Fruit fly (Drosophila melanogaster) whole organism, embryonic: ENCODE data around the gene scrib.

ENCODE experiments used
- Asciz ChIP-seq: fragments of 200-800 bp; sonication (Bioruptor generic); optimal IDR thresholded peaks from 2 replicates; lab custom pipeline; 2017; ENCODE audit warnings: missing biosample characterization, mild to moderate bottlenecking, missing genetic modification characterization, missing genetic modification reagents
- CG10147 ChIP-seq: fragments of 200-800 bp; sonication (Bioruptor generic); optimal IDR thresholded peaks from 2 replicates; lab custom pipeline; 2019; ENCODE audit warnings: missing biosample characterization, mild to moderate bottlenecking, missing genetic modification characterization, moderate library complexity
- CG10431 ChIP-seq: fragments of 200-800 bp; sonication (Bioruptor generic); optimal IDR thresholded peaks from 3 replicates; lab custom pipeline; 2018; ENCODE audit warnings: missing biosample characterization, mild to moderate bottlenecking, missing genetic modification characterization
- CG12071 ChIP-seq: fragments of 200-800 bp; sonication (Bioruptor generic); optimal IDR thresholded peaks from 3 replicates; lab custom pipeline; 2018; ENCODE audit warnings: missing biosample characterization, mild to moderate bottlenecking, missing genetic modification characterization
- CG13123 ChIP-seq: fragments of 200-800 bp; sonication (Bioruptor generic); optimal IDR thresholded peaks from 2 replicates; lab custom pipeline; 2016; ENCODE audit warnings: missing biosample characterization, missing genetic modification characterization
- CG13894 ChIP-seq: fragments of 200-800 bp; sonication (Bioruptor generic); optimal IDR thresholded peaks from 3 replicates; lab custom pipeline; 2018; ENCODE audit warnings: missing biosample characterization, mild to moderate bottlenecking, missing genetic modification characterization, moderate library complexity
- CG14667 ChIP-seq: fragments of 200-800 bp; sonication (Bioruptor generic); IDR thresholded peaks from 2 replicates; pipeline ENCODE4 v1.3.6; 2022; ENCODE audit warnings: missing biosample characterization, missing genetic modification characterization
- CG15514 ChIP-seq: fragments of 200-800 bp; sonication (Bioruptor generic); optimal IDR thresholded peaks from 3 replicates; lab custom pipeline; 2017; ENCODE audit warnings: missing biosample characterization, missing genetic modification characterization, mild to moderate bottlenecking, moderate library complexity, missing genetic modification reagents
- CG15696 ChIP-seq: fragments of 200-800 bp; sonication (Bioruptor generic); optimal IDR thresholded peaks from 2 replicates; lab custom pipeline; 2019; ENCODE audit warnings: missing biosample characterization, mild to moderate bottlenecking, missing genetic modification characterization, moderate library complexity
- CG17328 ChIP-seq: fragments of 200-800 bp; sonication (Bioruptor generic); IDR thresholded peaks from 2 replicates; pipeline ENCODE4 v1.3.6; 2022; ENCODE audit warnings: missing biosample characterization, missing genetic modification characterization
- CG17829 ChIP-seq: fragments of 200-800 bp; optimal IDR thresholded peaks from 2 replicates; lab custom pipeline; 2019; ENCODE audit warnings: missing biosample characterization, mild to moderate bottlenecking, missing genetic modification characterization, moderate library complexity
- CG18262 ChIP-seq: fragments of 200-800 bp; optimal IDR thresholded peaks from 3 replicates; lab custom pipeline; 2019; ENCODE audit warnings: missing biosample characterization, mild to moderate bottlenecking, missing genetic modification characterization, moderate library complexity
- CG33213 ChIP-seq: fragments of 200-800 bp; sonication (Bioruptor generic); optimal IDR thresholded peaks from 3 replicates; lab custom pipeline; 2016; ENCODE audit warnings: missing biosample characterization, missing genetic modification characterization
- CG34376 ChIP-seq: fragments of 200-800 bp; sonication (Bioruptor generic); optimal IDR thresholded peaks from 2 replicates; lab custom pipeline; 2018; ENCODE audit warnings: missing biosample characterization, mild to moderate bottlenecking, missing genetic modification characterization
- CG3726 ChIP-seq: fragments of 200-800 bp; sonication (Bioruptor generic); IDR thresholded peaks from 3 replicates; pipeline ENCODE4, ENCODE4 v1.3.6; 2022; ENCODE audit warnings: missing biosample characterization, missing genetic modification characterization
- CG3995 ChIP-seq: fragments of 200-800 bp; sonication (Bioruptor generic); optimal IDR thresholded peaks from 3 replicates; lab custom pipeline; 2016; ENCODE audit warnings: missing biosample characterization, missing genetic modification characterization
- CG4282 ChIP-seq: fragments of 200-800 bp; sonication (Bioruptor generic); optimal IDR thresholded peaks from 2 replicates; lab custom pipeline; 2016; ENCODE audit warnings: missing biosample characterization, missing genetic modification characterization
- CG4404 ChIP-seq: fragments of 200-800 bp; sonication (Bioruptor generic); IDR thresholded peaks from 2 replicates; pipeline ENCODE4 v1.3.6; 2022; ENCODE audit warnings: missing biosample characterization, missing genetic modification characterization
- CG6689 ChIP-seq: fragments of 200-800 bp; sonication (Bioruptor generic); IDR thresholded peaks from 2 replicates; pipeline ENCODE4 v1.3.6; 2022; ENCODE audit warnings: missing biosample characterization, missing genetic modification characterization
- CG6813 ChIP-seq: fragments of 200-800 bp; sonication (Bioruptor generic); optimal IDR thresholded peaks from 2 replicates; lab custom pipeline; 2017; ENCODE audit warnings: missing biosample characterization, missing genetic modification characterization, mild to moderate bottlenecking, moderate library complexity, missing genetic modification reagents
- CG7987 ChIP-seq: fragments of 200-800 bp; sonication (Bioruptor generic); optimal IDR thresholded peaks from 2 replicates; lab custom pipeline; 2018; ENCODE audit warnings: missing biosample characterization, mild to moderate bottlenecking, missing genetic modification characterization, moderate library complexity
- CG8924 ChIP-seq: fragments of 200-800 bp; optimal IDR thresholded peaks from 3 replicates; lab custom pipeline; 2019; ENCODE audit warnings: missing biosample characterization, mild to moderate bottlenecking, missing genetic modification characterization, moderate library complexity
- CG9215 ChIP-seq: fragments of 200-800 bp; sonication (Bioruptor generic); IDR thresholded peaks from 2 replicates; pipeline ENCODE4 v1.3.6; 2022; ENCODE audit warnings: missing biosample characterization, missing genetic modification characterization
- D ChIP-seq, 2 experiments: fragments of 200-800 bp in 1 of 2; fragments of >200 bp in 1 of 2; sonication (Bioruptor generic) in 1 of 2; optimal IDR thresholded peaks; 2 replicates in 1 of 2; 3 replicates in 1 of 2; lab custom pipeline; 2017; ENCODE audit warnings: mild to moderate bottlenecking in 1 of 2, missing biosample characterization in 1 of 2, missing genetic modification characterization in 1 of 2, missing genetic modification reagents in 1 of 2
- Dek ChIP-seq: fragments of 200-800 bp; sonication (Bioruptor generic); optimal IDR thresholded peaks from 3 replicates; lab custom pipeline; 2019; ENCODE audit warnings: missing biosample characterization, mild to moderate bottlenecking, missing genetic modification characterization, moderate library complexity
- HmgZ ChIP-seq: fragments of 200-800 bp; sonication (Bioruptor generic); optimal IDR thresholded peaks from 2 replicates; lab custom pipeline; 2018; ENCODE audit warnings: missing biosample characterization, mild to moderate bottlenecking, missing genetic modification characterization
- Jarid2 ChIP-seq: fragments of 200-800 bp; sonication (Bioruptor generic); optimal IDR thresholded peaks from 3 replicates; lab custom pipeline; 2017; ENCODE audit warnings: mild to moderate bottlenecking, missing biosample characterization, missing genetic modification reagents, missing genetic modification characterization
- MBD-R2 ChIP-seq: fragments of 200-800 bp; sonication (Bioruptor generic); IDR thresholded peaks from 2 replicates; pipeline ENCODE4 v1.3.6; 2022; ENCODE audit warnings: missing biosample characterization, missing genetic modification characterization
- Neu2 ChIP-seq: fragments of 200-800 bp; sonication (Bioruptor generic); optimal IDR thresholded peaks from 3 replicates; lab custom pipeline; 2016; ENCODE audit warnings: missing biosample characterization, missing genetic modification characterization, borderline replicate concordance
- Ravus ChIP-seq: fragments of 200-800 bp; sonication (Bioruptor generic); IDR thresholded peaks from 2 replicates; pipeline ENCODE4 v1.3.6; 2022; ENCODE audit warnings: missing biosample characterization, missing genetic modification characterization
- Rfx ChIP-seq: fragments of 200-800 bp; sonication (Bioruptor generic); IDR thresholded peaks from 2 replicates; pipeline ENCODE4 v1.3.6; 2022; ENCODE audit warnings: missing biosample characterization, missing genetic modification characterization
- Stat92E ChIP-seq, 3 experiments: fragments of >200 bp in 2 of 3; fragments of 200-800 bp in 1 of 3; sonication (Bioruptor generic) in 1 of 3; optimal IDR thresholded peaks; 2 replicates each; lab custom pipeline; 2017 to 2019; ENCODE audit warnings: missing biosample characterization in 3 of 3, missing genetic modification characterization in 3 of 3, mild to moderate bottlenecking in 1 of 3, moderate library complexity in 1 of 3
- YL-1 ChIP-seq: fragments of 200-800 bp; sonication (Bioruptor generic); optimal IDR thresholded peaks from 3 replicates; lab custom pipeline; 2017; ENCODE audit warnings: missing biosample characterization, mild to moderate bottlenecking, missing genetic modification characterization
- ab ChIP-seq: fragments of 200-800 bp; sonication (Bioruptor generic); optimal IDR thresholded peaks from 2 replicates; lab custom pipeline; 2016; ENCODE audit warnings: missing biosample characterization, missing genetic modification characterization
- ase ChIP-seq: fragments of 200-800 bp; sonication (Bioruptor generic); IDR thresholded peaks from 3 replicates; pipeline ENCODE4 v1.3.6; 2022; ENCODE audit warnings: missing biosample characterization, missing genetic modification characterization
- croc ChIP-seq: fragments of 200-800 bp; sonication (Bioruptor generic); conservative IDR thresholded peaks from 3 replicates; pipeline ENCODE4 v1.3.6; 2022; ENCODE audit warnings: missing biosample characterization, missing genetic modification characterization
- grau ChIP-seq: fragments of 200-800 bp; optimal IDR thresholded peaks from 3 replicates; lab custom pipeline; 2019; ENCODE audit warnings: missing biosample characterization, mild to moderate bottlenecking, missing genetic modification characterization, moderate library complexity
- grn ChIP-seq: fragments of 200-800 bp; sonication (Bioruptor generic); optimal IDR thresholded peaks from 3 replicates; lab custom pipeline; 2017; ENCODE audit warnings: missing biosample characterization, missing genetic modification characterization
- lbe ChIP-seq: fragments of 200-800 bp; sonication (Bioruptor generic); optimal IDR thresholded peaks from 2 replicates; lab custom pipeline; 2016; ENCODE audit warnings: missing biosample characterization, mild to moderate bottlenecking, missing genetic modification characterization
- mirr ChIP-seq: fragments of 200-800 bp; sonication (Bioruptor generic); optimal IDR thresholded peaks from 3 replicates; lab custom pipeline; 2018; ENCODE audit warnings: missing biosample characterization, mild to moderate bottlenecking, missing genetic modification characterization
- p53 ChIP-seq: fragments of 200-800 bp; sonication (Bioruptor generic); optimal IDR thresholded peaks from 2 replicates; lab custom pipeline; 2016; ENCODE audit warnings: missing biosample characterization, missing genetic modification characterization
- prd ChIP-seq, 3 experiments: fragments of >200 bp in 2 of 3; fragments of 200-800 bp in 1 of 3; sonication (Bioruptor generic) in 1 of 3; optimal IDR thresholded peaks in 2 of 3; IDR thresholded peaks in 1 of 3; 2 replicates in 2 of 3; 3 replicates in 1 of 3; pipeline versions ENCODE4 v1.3.6 to Lab custom; 2017 to 2022; ENCODE audit warnings: missing biosample characterization in 1 of 3, missing genetic modification characterization in 1 of 3
- rib ChIP-seq: fragments of 200-800 bp; sonication (Bioruptor generic); IDR thresholded peaks from 2 replicates; pipeline ENCODE4 v1.3.6; 2022; ENCODE audit warnings: missing biosample characterization, missing genetic modification characterization
- sens ChIP-seq: fragments of 200-800 bp; sonication (Bioruptor generic); peaks from one replicate; lab custom pipeline; 2016; ENCODE audit warnings: missing biosample characterization, missing genetic modification characterization
- tgo ChIP-seq: fragments of 200-800 bp; sonication (Bioruptor generic); IDR thresholded peaks from 3 replicates; pipeline ENCODE4 v1.3.6; 2022; ENCODE audit warnings: missing biosample characterization, missing genetic modification characterization
- tll ChIP-seq, 2 experiments: fragments of 200-800 bp in 1 of 2; fragments of >200 bp in 1 of 2; sonication (Bioruptor generic) in 1 of 2; optimal IDR thresholded peaks; 2 replicates each; lab custom pipeline; 2017 to 2019; ENCODE audit warnings: missing biosample characterization in 2 of 2, missing genetic modification characterization in 2 of 2, mild to moderate bottlenecking in 1 of 2, moderate library complexity in 1 of 2
- vnd ChIP-seq: fragments of 200-800 bp; sonication (Bioruptor generic); IDR thresholded peaks from 3 replicates; pipeline ENCODE4 v1.3.6; 2022; ENCODE audit warnings: missing biosample characterization, missing genetic modification characterization; ENCODE audit not compliant: partially characterized antibody

Gene scrib

DNA sequence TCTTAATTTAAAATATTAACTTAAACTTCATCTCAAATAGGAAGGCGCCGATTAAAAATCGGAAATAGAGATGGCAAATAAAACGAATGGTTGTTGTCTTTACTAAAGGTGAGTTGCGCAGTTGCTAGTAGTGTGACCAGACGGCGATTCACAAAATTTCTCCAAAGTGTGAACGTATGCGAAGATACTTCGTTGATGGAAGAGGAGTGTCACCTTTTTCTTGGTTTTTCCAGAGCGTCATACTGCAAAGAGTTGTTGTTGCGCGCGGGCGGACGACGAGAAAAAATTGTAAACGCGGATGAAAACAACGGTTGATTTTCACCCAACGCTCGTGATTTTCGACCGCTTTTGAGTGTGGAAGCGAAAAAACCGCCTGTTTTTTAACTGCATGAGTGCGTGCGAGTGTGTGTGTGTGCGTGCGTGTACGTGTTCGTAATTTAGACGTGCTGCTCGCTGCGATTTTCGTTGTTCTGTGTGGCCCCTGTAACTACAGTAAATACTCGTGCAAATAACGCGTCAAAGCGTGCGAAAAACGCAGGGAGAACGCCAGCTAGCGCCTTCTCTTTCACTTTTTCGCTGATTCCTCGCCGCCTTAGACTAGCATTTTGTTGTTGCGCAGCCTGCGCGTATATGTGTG lies at the start of gene scrib (continued):
- TF ChIP-seq p53 (GFP tag; lab: Kevin White, UChicago), result peak; percentile 32
- TF ChIP-seq rib (GFP tag; lab: Robert Waterston, UW), result peak; percentile 25; the same call in 1 of the 2 replicates
- TF ChIP-seq tll (GFP tag; optimal IDR thresholded peaks at IDR 0.05; lab: Kevin White, UChicago), result no peak
- peak; percentile 42 for TF ChIP-seq CG10147 (GFP tag; lab: Kevin White, UChicago)
- peak; percentile 30; the same call in 1 of the 2 replicates for TF ChIP-seq CG17328 (GFP tag; lab: Robert Waterston, UW)
- TF ChIP-seq Jarid2 (GFP tag; lab: Kevin White, UChicago), result peak; percentile 95
- no peak for TF ChIP-seq CG9215 (GFP tag; lab: Robert Waterston, UW)
- TF ChIP-seq CG15514 (GFP tag; lab: Kevin White, UChicago), result peak; percentile 76
- no peak for TF ChIP-seq CG6813 (GFP tag; lab: Kevin White, UChicago)
- TF ChIP-seq MBD-R2 (GFP tag; lab: Robert Waterston, UW), result 0 out of 2 replicates have a peak, but pooled peaks have one; percentile 40
- peak; percentile 41; the same call in 2 of the 3 replicates for TF ChIP-seq tgo (GFP tag; lab: Robert Waterston, UW)
- peak; percentile 78 for TF ChIP-seq CG13894 (tag; lab: Kevin White, UChicago)
- peak; percentile 46 for TF ChIP-seq mirr (GFP tag; lab: Kevin White, UChicago)
- peak; percentile 15; the same call in 1 of the 2 replicates for TF ChIP-seq CG14667 (GFP tag; lab: Robert Waterston, UW)
- peak; percentile 53 for TF ChIP-seq YL-1 (GFP tag; lab: Kevin White, UChicago)
- TF ChIP-seq D (optimal IDR thresholded peaks at IDR 0.05; lab: Kevin White, UChicago), result peak; percentile 78
- TF ChIP-seq D (GFP tag; optimal IDR thresholded peaks at IDR 0.05; lab: Kevin White, UChicago), result no peak
- TF ChIP-seq CG4404, result no peak
- no peak for TF ChIP-seq prd (optimal IDR thresholded peaks at IDR 0.05; lab: Kevin White, UChicago)
- TF ChIP-seq prd (GFP tag; IDR thresholded peaks at IDR 0.05; lab: Robert Waterston, UW), result no peak
- TF ChIP-seq Ravus, result no peak
- TF ChIP-seq sens (GFP tag; lab: Kevin White, UChicago), result peak; percentile 80
- peak; percentile 58; the same call in 1 of the 3 replicates for TF ChIP-seq ase
- peak; percentile 75 for TF ChIP-seq Dek (tag; lab: Kevin White, UChicago)
- TF ChIP-seq grau (tag; lab: Kevin White, UChicago), result peak; percentile 80
- TF ChIP-seq vnd (GFP tag; lab: Robert Waterston, UW), result no peak
- peak; percentile 21 for TF ChIP-seq ab
- peak; percentile 21 for TF ChIP-seq CG34376
- TF ChIP-seq CG18262 (tag; lab: Kevin White, UChicago), result peak; percentile 46
- TF ChIP-seq CG15696 (tag; lab: Kevin White, UChicago), result peak; percentile 33
- peak; percentile 16 for TF ChIP-seq CG8924 (tag; lab: Kevin White, UChicago)
- TF ChIP-seq Rfx (GFP tag; lab: Robert Waterston, UW), result peak; percentile 82
- TF ChIP-seq CG33213, result peak; percentile 88
- TF ChIP-seq grn (GFP tag; lab: Kevin White, UChicago), result peak; percentile 19
- peak; percentile 64 for TF ChIP-seq CG7987
- no peak for TF ChIP-seq CG4282 (GFP tag; lab: Kevin White, UChicago)
- no peak for TF ChIP-seq croc
- TF ChIP-seq Neu2 (GFP tag; lab: Kevin White, UChicago), result no peak
- TF ChIP-seq CG3995, result peak; percentile 87
- peak; percentile 53 for TF ChIP-seq CG17829 (tag; lab: Kevin White, UChicago)
- 0 out of 2 replicates have a peak, but pooled peaks have one; percentile 4 for TF ChIP-seq CG6689 (GFP tag; lab: Robert Waterston, UW)
- TF ChIP-seq CG12071 (GFP tag; lab: Kevin White, UChicago), result peak; percentile 20
- peak in 1 of 3 experiments; percentile 90 for TF ChIP-seq Stat92E (GFP tag; optimal IDR thresholded peaks at IDR 0.05; lab: Kevin White, UChicago)
- TF ChIP-seq lbe (GFP tag; lab: Kevin White, UChicago), result no peak
- TF ChIP-seq CG3726 (GFP tag; lab: Robert Waterston, UW), result no peak
- TF ChIP-seq Asciz (GFP tag; lab: Kevin White, UChicago), result peak; percentile 20
- TF ChIP-seq CG10431, result no peak
- TF ChIP-seq HmgZ (tag; lab: Kevin White, UChicago), result peak; percentile 64
- peak; percentile 3 for TF ChIP-seq CG13123 (GFP tag; lab: Kevin White, UChicago)
